Worm (Caenorhabditis elegans) whole organism, L4 larva: ENCODE results near the gene smg-9.

Experiments used
- F10B5.3 ChIP-seq: sonication (generic microtip); optimal IDR thresholded peaks from 2 replicates; lab custom pipeline; 2016; ENCODE audit warnings: mild to moderate bottlenecking, missing genetic modification characterization, missing compliant biosample characterization
- F49E8.2 ChIP-seq: sonication (generic microtip); optimal IDR thresholded peaks from 2 replicates; lab custom pipeline; 2016; ENCODE audit warnings: missing compliant biosample characterization, mild to moderate bottlenecking, missing genetic modification characterization, borderline replicate concordance
- T26A8.4 ChIP-seq: fragments of 200-800 bp; sonication (Bioruptor generic); IDR thresholded peaks from 2 replicates; pipeline ENCODE4 v1.3.6; 2022; ENCODE audit warnings: missing genetic modification characterization, missing compliant biosample characterization
- Y48G9A.11 ChIP-seq: fragments of 200-800 bp; sonication (Bioruptor generic); IDR thresholded peaks from 2 replicates; pipeline ENCODE4 v1.3.6; 2022; ENCODE audit warnings: missing genetic modification reagents, missing genetic modification characterization, missing compliant biosample characterization
- aly-2 ChIP-seq: sonication (generic microtip); optimal IDR thresholded peaks from 2 replicates; lab custom pipeline; 2018; ENCODE audit warnings: missing biosample characterization, missing genetic modification characterization
- ama-1 ChIP-seq: fragments of 150-350 bp; optimal IDR thresholded peaks from 2 replicates; lab custom pipeline; 2014; ENCODE audit warnings: inconsistent platforms, mixed read lengths
- ceh-28 ChIP-seq: fragments of 150-350 bp; optimal IDR thresholded peaks from 2 replicates; lab custom pipeline; 2014; ENCODE audit warnings: missing biosample characterization, missing genetic modification reagents, missing genetic modification characterization
- ceh-32 ChIP-seq: sonication (generic microtip); optimal IDR thresholded peaks from 2 replicates; lab custom pipeline; 2016; ENCODE audit warnings: mild to moderate bottlenecking, missing genetic modification characterization, missing compliant biosample characterization; ENCODE audit not compliant: poor library complexity
- ceh-62 ChIP-seq: sonication (generic microtip); optimal IDR thresholded peaks from 2 replicates; lab custom pipeline; 2017; ENCODE audit warnings: missing biosample characterization, missing genetic modification characterization
- ctbp-1 ChIP-seq: fragments of 200-800 bp; sonication (Bioruptor generic); IDR thresholded peaks from 2 replicates; pipeline ENCODE4 v1.3.6; 2022; ENCODE audit warnings: missing genetic modification reagents, missing genetic modification characterization, missing compliant biosample characterization
- daf-8 ChIP-seq: fragments of 200-800 bp; sonication (Bioruptor generic); IDR thresholded peaks from 2 replicates; pipeline ENCODE4 v1.3.6; 2022; ENCODE audit warnings: missing genetic modification characterization, missing compliant biosample characterization
- dmd-6 ChIP-seq: fragments of 200-800 bp; sonication (Bioruptor generic); IDR thresholded peaks from 2 replicates; pipeline ENCODE4 v1.3.6; 2022; ENCODE audit warnings: missing genetic modification reagents, missing genetic modification characterization, missing compliant biosample characterization
- dmd-9 ChIP-seq: fragments of 200-800 bp; sonication (Bioruptor generic); IDR thresholded peaks from 2 replicates; pipeline ENCODE4 v1.3.6; 2022; ENCODE audit warnings: missing genetic modification reagents, missing genetic modification characterization, missing compliant biosample characterization
- dpl-1 ChIP-seq: fragments of 150-350 bp; optimal IDR thresholded peaks from 2 replicates; lab custom pipeline; 2014; ENCODE audit warnings: missing biosample characterization, missing genetic modification reagents, missing genetic modification characterization
- egl-43 ChIP-seq: fragments of 200-800 bp; sonication (Bioruptor generic); IDR thresholded peaks from 2 replicates; pipeline ENCODE4 v1.3.6; 2022; ENCODE audit warnings: missing genetic modification reagents, missing genetic modification characterization, missing compliant biosample characterization
- hif-1 ChIP-seq, 2 experiments: sonication (generic microtip); optimal IDR thresholded peaks; 2 replicates each; lab custom pipeline; 2016 to 2017; ENCODE audit warnings: missing compliant biosample characterization in 2 of 2, missing genetic modification characterization in 2 of 2, missing genetic modification reagents in 2 of 2, missing genotype in 2 of 2, mild to moderate bottlenecking in 1 of 2
- hlh-30 ChIP-seq: sonication (generic microtip); optimal IDR thresholded peaks from 2 replicates; lab custom pipeline; 2017; ENCODE audit warnings: antibody characterized with exemption, mild to moderate bottlenecking, missing genetic modification characterization, missing compliant biosample characterization; ENCODE audit not compliant: insufficient read depth
- hmg-1.1 ChIP-seq: fragments of 200-800 bp; sonication (Bioruptor generic); IDR thresholded peaks from 2 replicates; pipeline ENCODE4 v1.3.6; 2022; ENCODE audit warnings: missing genetic modification reagents, missing genetic modification characterization, missing compliant biosample characterization
- lin-1 ChIP-seq: fragments of 200-800 bp; sonication (Bioruptor generic); IDR thresholded peaks from 2 replicates; pipeline ENCODE4 v1.3.6; 2022; ENCODE audit warnings: missing genetic modification reagents, missing genetic modification characterization, missing compliant biosample characterization
- lin-38 ChIP-seq: fragments of 200-800 bp; sonication (Bioruptor generic); IDR thresholded peaks from 2 replicates; pipeline ENCODE4 v1.3.6; 2022; ENCODE audit warnings: missing genetic modification reagents, missing genetic modification characterization, missing compliant biosample characterization
- mdl-1 ChIP-seq, 2 experiments: fragments of 150-350 bp in 1 of 2; sonication (generic microtip) in 1 of 2; optimal IDR thresholded peaks; 2 replicates each; lab custom pipeline; 2014 to 2017; ENCODE audit warnings: missing biosample characterization in 2 of 2, missing genetic modification characterization in 2 of 2
- mes-2 ChIP-seq: sonication (generic microtip); optimal IDR thresholded peaks from 2 replicates; lab custom pipeline; 2016; ENCODE audit warnings: missing genotype, mild to moderate bottlenecking, missing genetic modification characterization, missing compliant biosample characterization; ENCODE audit not compliant: poor library complexity, severe bottlenecking
- mxl-2 ChIP-seq: fragments of 200-800 bp; sonication (Bioruptor generic); conservative IDR thresholded peaks from 2 replicates; pipeline ENCODE4 v1.3.6; 2022; ENCODE audit warnings: missing genetic modification reagents, missing genetic modification characterization, missing compliant biosample characterization
- nhr-42 ChIP-seq: fragments of 200-800 bp; sonication (Bioruptor generic); IDR thresholded peaks from 2 replicates; pipeline ENCODE4 v1.3.6; 2022; ENCODE audit warnings: missing genetic modification characterization, missing compliant biosample characterization
- nhr-77 ChIP-seq: fragments of 150-350 bp; optimal IDR thresholded peaks from 2 replicates; lab custom pipeline; 2014; ENCODE audit warnings: missing biosample characterization, missing genetic modification characterization
- saeg-2 ChIP-seq: fragments of 200-800 bp; sonication (Bioruptor generic); IDR thresholded peaks from 2 replicates; pipeline ENCODE4 v1.3.6; 2022; ENCODE audit warnings: missing genetic modification reagents, missing genetic modification characterization, missing compliant biosample characterization
- sdz-12 ChIP-seq: fragments of 200-800 bp; sonication (Bioruptor generic); optimal IDR thresholded peaks from 2 replicates; lab custom pipeline; 2018; ENCODE audit warnings: mild to moderate bottlenecking, missing genetic modification characterization, missing compliant biosample characterization
- set-16 ChIP-seq: fragments of 200-800 bp; sonication (Bioruptor generic); IDR thresholded peaks from 2 replicates; pipeline ENCODE4 v1.3.6; 2022; ENCODE audit warnings: missing genetic modification reagents, missing genetic modification characterization, missing compliant biosample characterization
- spr-3 ChIP-seq: fragments of 200-800 bp; sonication (Bioruptor generic); optimal IDR thresholded peaks from 2 replicates; lab custom pipeline; 2018; ENCODE audit warnings: mild to moderate bottlenecking, missing genetic modification characterization, missing compliant biosample characterization
- tag-97 ChIP-seq: fragments of 200-800 bp; sonication (Bioruptor generic); IDR thresholded peaks from 2 replicates; pipeline ENCODE4 v1.3.6; 2022; ENCODE audit warnings: missing genetic modification characterization, missing compliant biosample characterization
- tra-1 ChIP-seq: fragments of 200-800 bp; sonication (Bioruptor generic); IDR thresholded peaks from 2 replicates; pipeline ENCODE4 v1.3.6; 2022; ENCODE audit warnings: missing genetic modification reagents, missing genetic modification characterization, missing compliant biosample characterization
- unc-39 ChIP-seq: sonication (generic microtip); optimal IDR thresholded peaks from 2 replicates; lab custom pipeline; 2017; ENCODE audit warnings: missing biosample characterization, missing genetic modification characterization
- unc-62 ChIP-seq, 3 experiments: fragments of 150-350 bp in 1 of 3; sonication (generic microtip); optimal IDR thresholded peaks in 2 of 3; peaks in 1 of 3; 1 replicate in 1 of 3; 2 replicates in 2 of 3; lab custom pipeline; 2014 to 2017; ENCODE audit warnings: missing biosample characterization in 3 of 3, missing genetic modification characterization in 3 of 3, missing genetic modification reagents in 3 of 3, missing genotype in 1 of 3
- vab-7 ChIP-seq: fragments of 200-800 bp; sonication (Bioruptor generic); IDR thresholded peaks from 2 replicates; pipeline ENCODE4 v1.3.6; 2022; ENCODE audit warnings: missing genetic modification reagents, missing genetic modification characterization, missing compliant biosample characterization
- zip-11 ChIP-seq: fragments of 200-800 bp; sonication (Bioruptor generic); IDR thresholded peaks from 2 replicates; pipeline ENCODE4 v1.3.6; 2022; ENCODE audit warnings: missing genetic modification characterization, missing compliant biosample characterization
- ztf-11 ChIP-seq: fragments of 150-350 bp; optimal IDR thresholded peaks from 2 replicates; lab custom pipeline; 2014; ENCODE audit warnings: missing biosample characterization, missing genetic modification characterization

smg-9 gene

DNA sequence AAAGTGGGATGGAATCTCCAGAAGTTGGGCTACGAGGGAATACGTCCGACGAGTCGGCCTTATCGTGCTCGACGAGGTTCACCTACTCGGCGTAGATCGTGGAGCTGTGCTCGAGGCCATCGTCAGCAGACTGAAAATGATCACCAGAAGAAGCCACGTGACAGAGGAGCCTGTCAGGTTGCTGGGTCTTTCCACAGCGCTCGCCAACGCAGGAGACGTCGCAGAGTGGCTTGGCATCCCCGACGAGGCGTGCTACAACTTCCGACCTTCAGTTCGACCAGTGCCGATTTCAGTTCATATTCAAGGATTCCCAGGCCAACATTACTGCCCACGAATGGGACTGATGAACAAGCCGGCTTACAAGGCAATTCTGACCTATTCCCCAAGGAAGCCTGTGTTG, 18.4 kb upstream of the smg-9 start:
- TF ChIP-seq sdz-12 (GFP tag; lab: Kevin White, UChicago), result no peak
- peak in 1 of 2 experiments; percentile 79 for TF ChIP-seq unc-62 (GFP tag; optimal IDR thresholded peaks at IDR 0.05 in 1 of 2; lab: Kevin White, UChicago)
- no peak for TF ChIP-seq unc-62 (tag; optimal IDR thresholded peaks at IDR 0.05; lab: Kevin White, UChicago)
- TF ChIP-seq set-16 (GFP tag; lab: Robert Waterston, UW), result peak; percentile 72
- no peak for TF ChIP-seq saeg-2 (GFP tag; lab: Robert Waterston, UW)

DNA sequence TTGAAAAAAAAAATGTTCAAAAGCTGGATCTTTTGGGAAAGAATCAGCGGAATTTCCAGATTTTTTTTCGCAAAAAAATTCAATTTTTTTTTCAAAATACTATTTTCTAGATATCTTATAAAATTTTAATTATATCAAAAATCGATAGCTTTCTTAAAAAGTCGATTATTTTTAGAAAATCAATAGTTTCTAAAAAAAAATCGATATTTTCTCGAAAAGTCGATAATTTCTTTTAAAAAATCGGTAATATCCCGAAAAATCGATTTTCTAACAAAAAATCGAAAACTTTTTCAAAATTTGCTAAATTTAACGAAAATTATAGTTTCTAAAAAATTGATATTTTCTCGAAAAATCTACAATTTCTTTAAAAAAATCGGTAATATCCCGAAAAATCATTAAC, 16.2 kb upstream of the smg-9 start:
- TF ChIP-seq vab-7, result no peak
- TF ChIP-seq ceh-28, result peak; percentile 61
- TF ChIP-seq Y48G9A.11 (GFP tag; lab: Robert Waterston, UW), result no peak
- no peak for TF ChIP-seq tra-1 (GFP tag; lab: Robert Waterston, UW)

DNA sequence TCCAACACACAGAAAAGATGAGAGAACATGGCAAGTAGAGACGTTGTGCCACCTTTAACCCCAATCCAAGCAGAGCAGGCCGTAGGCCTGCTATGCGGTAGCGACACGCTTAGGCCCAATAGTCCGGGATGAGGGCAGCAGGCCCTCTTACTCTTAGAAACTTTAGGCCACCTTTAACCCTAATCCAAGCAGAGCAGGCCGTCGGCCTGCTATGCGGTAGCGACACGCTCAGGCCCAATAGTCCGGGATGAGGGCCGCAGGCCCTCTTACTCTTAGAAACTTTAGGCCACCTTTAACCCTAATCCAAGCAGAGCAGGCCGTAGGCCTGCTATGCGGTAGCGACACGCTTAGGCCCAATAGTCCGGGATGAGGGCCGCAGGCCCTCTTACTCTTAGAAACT, 13.0 kb upstream of the smg-9 start:
- TF ChIP-seq set-16 (GFP tag; lab: Robert Waterston, UW), result peak; percentile 41; the same call in 1 of the 2 replicates
- TF ChIP-seq egl-43 (GFP tag; lab: Robert Waterston, UW), result peak; percentile 62; the same call in 1 of the 2 replicates

DNA sequence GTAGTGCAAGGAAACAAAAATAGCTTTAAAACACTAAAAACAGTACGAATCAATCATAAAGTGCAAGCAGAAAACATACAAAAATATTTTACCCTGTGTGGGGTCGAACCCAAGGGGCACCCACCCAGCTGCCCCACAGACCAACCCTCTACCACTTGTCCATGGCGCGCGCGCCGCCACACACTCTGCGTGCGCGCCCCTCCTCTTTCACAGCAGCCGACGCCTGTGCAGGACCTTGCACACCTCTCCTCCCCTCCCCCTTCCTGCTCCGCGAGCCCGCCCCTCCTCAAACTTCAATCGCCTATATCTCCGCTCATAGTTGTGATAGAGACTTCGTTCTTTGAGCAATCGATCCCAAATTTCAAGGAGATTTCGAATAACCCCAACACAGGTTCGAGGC, 9.9 kb upstream of the smg-9 start:
- TF ChIP-seq lin-38 (GFP tag; lab: Robert Waterston, UW) (peak; percentile 67), nhr-42 (GFP tag; lab: Robert Waterston, UW) (peak; percentile 68; the same call in 1 of the 2 replicates), set-16 (GFP tag; lab: Robert Waterston, UW) (peak; percentile 99), Y48G9A.11 (GFP tag; lab: Robert Waterston, UW) (0 out of 2 replicates have a peak, but pooled peaks have one; percentile 32), dmd-6 (GFP tag; lab: Robert Waterston, UW) (peak; percentile 13; the same call in 1 of the 2 replicates), hmg-1.1 (GFP tag; lab: Robert Waterston, UW) (peak; percentile 54; the same call in 1 of the 2 replicates), egl-43 (GFP tag; lab: Robert Waterston, UW) (peak; percentile 49; the same call in 1 of the 2 replicates), T26A8.4 (GFP tag; lab: Robert Waterston, UW) (0 out of 2 replicates have a peak, but pooled peaks have one; percentile 56), ctbp-1 (GFP tag; lab: Robert Waterston, UW) (peak; percentile 77; the same call in 1 of the 2 replicates)
- TF ChIP-seq, all 104 proteins: peak for 9; not testable (repeated sequence) for 95

DNA sequence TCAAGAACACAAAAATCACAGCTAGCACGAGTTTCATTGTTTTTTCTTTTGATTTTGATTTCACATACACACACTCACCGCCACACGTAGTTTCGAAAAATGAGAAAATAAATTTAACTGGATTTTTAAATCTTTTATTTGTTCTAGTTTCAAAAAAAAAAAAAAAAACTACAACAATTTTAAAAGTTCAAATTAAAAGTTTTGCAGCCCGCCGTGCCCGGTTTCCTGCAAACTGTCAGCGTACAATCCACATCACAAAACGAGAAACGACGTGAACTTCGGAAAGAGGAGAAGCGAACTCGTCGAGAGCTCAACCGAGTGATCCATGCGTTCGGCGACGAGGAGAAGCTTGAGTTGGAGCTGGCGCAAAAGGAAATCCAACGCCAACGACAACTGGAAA, 5.1 kb upstream of the smg-9 start, which contains the start of gene Y54E2A.5:
TSS of gene Y54E2A.5 (minus strand) at position 101 of the 400 bp plus-strand sequence.
- TF ChIP-seq set-16 (GFP tag; lab: Robert Waterston, UW) (peak; percentile 29; the same call in 1 of the 2 replicates), ceh-32 (tag; lab: Kevin White, UChicago) (no peak)

DNA sequence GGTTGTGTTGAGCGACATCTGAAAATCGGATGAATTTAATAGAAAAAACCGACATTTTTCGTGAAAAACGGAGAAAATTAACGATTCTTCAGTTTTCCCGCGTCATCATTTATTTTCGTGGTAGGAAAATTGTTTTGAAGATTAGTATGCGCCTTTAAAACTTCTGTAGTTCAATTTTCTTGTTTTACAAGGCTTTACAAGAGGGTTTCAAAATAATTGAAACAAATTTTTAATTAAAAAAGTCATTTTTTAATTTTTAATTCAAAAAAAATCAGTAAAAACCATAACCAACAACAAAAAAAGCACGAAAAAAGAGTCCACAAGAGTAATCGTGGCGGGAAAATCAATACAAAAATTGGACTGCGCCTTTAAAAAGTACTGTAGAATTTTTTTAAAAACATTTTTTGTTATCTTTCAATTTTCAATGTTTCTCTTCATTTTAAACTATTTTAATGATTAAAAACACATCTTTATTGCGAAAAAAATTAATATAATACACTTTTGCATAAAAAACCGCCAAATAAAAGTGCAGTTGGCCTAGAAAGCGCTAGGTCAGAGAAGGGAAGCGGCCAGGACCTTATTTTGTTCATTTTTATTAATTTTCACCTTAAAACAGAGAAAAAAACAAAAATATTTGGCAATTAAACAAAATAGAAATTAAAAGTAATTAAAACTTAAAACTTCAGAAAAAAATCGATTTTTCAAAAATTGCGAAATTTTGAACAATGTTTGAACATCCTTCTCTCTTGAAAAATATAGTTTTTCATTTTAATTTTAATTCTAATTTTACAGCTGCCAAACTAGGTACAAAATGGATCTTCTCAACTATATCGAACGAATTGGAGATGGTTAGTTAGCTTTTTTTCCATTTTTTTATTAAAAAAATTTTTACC, 1.5 kb upstream of the smg-9 start, which contains the start of the genes tac-1 and Y54E2A.4:
TSS of gene tac-1 (minus strand) at position 20 of the 893 bp plus-strand sequence.
TSS of gene Y54E2A.4 (plus strand) at position 765 of the 893 bp plus-strand sequence.
- TF ChIP-seq aly-2 (tag; lab: Kevin White, UChicago) (no peak), dpl-1 (peak; percentile 15), hif-1 (tag; optimal IDR thresholded peaks at IDR 0.05; lab: Kevin White, UChicago) (peak in 1 of 2 experiments; percentile 1), daf-8 (GFP tag; lab: Robert Waterston, UW) (no peak), tra-1 (GFP tag; lab: Robert Waterston, UW) (no peak), egl-43 (GFP tag; lab: Robert Waterston, UW) (no peak), lin-1 (GFP tag; lab: Robert Waterston, UW) (no peak), mes-2 (peak; percentile 67), nhr-77 (tag; lab: Kevin White, UChicago) (no peak), F10B5.3 (tag; lab: Kevin White, UChicago) (no peak), unc-39 (no peak), F49E8.2 (peak; percentile 17), ama-1 (no peak), tag-97 (GFP tag; lab: Robert Waterston, UW) (no peak), sdz-12 (GFP tag; lab: Kevin White, UChicago) (no peak), hlh-30 (tag; lab: Kevin White, UChicago) (no peak), mdl-1 (tag; optimal IDR thresholded peaks at IDR 0.05; lab: Kevin White, UChicago) (no peak), ztf-11 (tag; lab: Kevin White, UChicago) (no peak), mxl-2 (GFP tag; lab: Robert Waterston, UW) (no peak), ctbp-1 (GFP tag; lab: Robert Waterston, UW) (no peak), spr-3 (GFP tag; lab: Kevin White, UChicago) (no peak), ceh-62 (no peak), zip-11 (GFP tag; lab: Robert Waterston, UW) (no peak), dmd-9 (GFP tag; lab: Robert Waterston, UW) (no peak), T26A8.4 (GFP tag; lab: Robert Waterston, UW) (no peak)
